Fruit fly (Drosophila melanogaster) S2 (cell line): Measurements from ENCODE around the gene Vps37B.

Experiments used
- CG8478 ChIP-seq: fragments of >200 bp; optimal IDR thresholded peaks from 2 replicates; lab custom pipeline; 2018
- CTCF ChIP-seq, 2 experiments: fragments of >200 bp; optimal IDR thresholded peaks; 2 replicates each; lab custom pipeline; 2018

dm6 chr3R:5264251-5265098 lies 38.5 kb downstream of the Vps37B start:
- no peak for TF ChIP-seq CG8478
- no peak for TF ChIP-seq CTCF (optimal IDR thresholded peaks at IDR 0.05; lab: Kevin White, UChicago)
